Worm (Caenorhabditis elegans): Measurements from ENCODE around the gene T28D9.16.
A peak's percentile ranks its signal among the peaks of the same experiment; 100 is the strongest.

ce11 chrII:6519703-6520102 is 44.2 kb downstream of the T28D9.16 start:
- TF ChIP-seq snpc-4 (GFP tag; optimal IDR thresholded peaks at IDR 0.05) (no peak), snpc-4 (tag; optimal IDR thresholded peaks at IDR 0.05) (no peak), atf-7 (tag; optimal IDR thresholded peaks at IDR 0.05) (no peak), F57C9.4 (tag; optimal IDR thresholded peaks at IDR 0.05) (no peak), lin-54 (GFP tag; optimal IDR thresholded peaks at IDR 0.05) (peak; percentile 39), ztf-26 (tag; optimal IDR thresholded peaks at IDR 0.05) (no peak), let-607 (tag; optimal IDR thresholded peaks at IDR 0.05) (no peak), egrh-3 (GFP tag; IDR thresholded peaks at IDR 0.05) (no peak), die-1 (tag; optimal IDR thresholded peaks at IDR 0.05) (no peak), fkh-3 (tag; optimal IDR thresholded peaks at IDR 0.05) (no peak), F23B12.7 (tag; optimal IDR thresholded peaks at IDR 0.05; ENCODE audit: insufficient read depth) (no peak), mel-28 (tag; optimal IDR thresholded peaks at IDR 0.05; ENCODE audit: borderline replicate concordance) (no peak)

All from whole organism, young adult.